Worm (Caenorhabditis elegans): ENCODE measurements around the gene R11D1.2.
A peak's percentile ranks its signal among the peaks of the same experiment; 100 is the strongest.

The R11D1.2 gene

DNA sequence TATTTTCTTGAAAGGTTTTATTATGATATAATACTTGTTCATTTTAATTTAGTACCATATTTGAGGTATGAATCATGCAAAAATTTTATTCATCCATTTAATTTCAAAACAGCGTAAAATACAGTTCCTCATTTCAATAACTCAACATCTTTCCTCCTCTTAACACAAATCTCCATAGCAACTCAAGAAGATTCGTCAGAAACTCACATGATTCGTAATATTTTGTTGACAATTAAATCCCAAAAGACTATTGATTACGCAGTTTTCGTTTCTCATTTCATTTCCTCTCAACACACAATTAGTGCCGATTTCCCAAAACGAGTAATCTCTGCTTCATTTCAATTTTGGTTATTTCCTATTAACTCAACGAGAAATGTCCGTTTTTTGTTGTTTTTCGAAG is at the start of gene R11D1.2:
TSS of gene R11D1.2 (plus strand) at position 301 of the 400 bp plus-strand sequence.
- TF ChIP-seq nhr-90 (tag; optimal IDR thresholded peaks at IDR 0.05; ENCODE audit: poor library complexity), result no peak
- peak; percentile 1 for TF ChIP-seq ceh-8 (GFP tag; optimal IDR thresholded peaks at IDR 0.05)
- no peak for TF ChIP-seq efl-1 (optimal IDR thresholded peaks at IDR 0.05)
- peak in 1 of 2 experiments; percentile 77 for TF ChIP-seq efl-1 (GFP tag; optimal IDR thresholded peaks at IDR 0.05 in 1 of 2)

- TF ChIP-seq rnt-1 (tag; optimal IDR thresholded peaks at IDR 0.05), result peak; percentile 79
- TF ChIP-seq egl-27 (tag; optimal IDR thresholded peaks at IDR 0.05), result no peak
- no peak for TF ChIP-seq C34B4.2 (tag; optimal IDR thresholded peaks at IDR 0.05)
- TF ChIP-seq lir-3 (tag; optimal IDR thresholded peaks at IDR 0.05; ENCODE audit: poor library complexity), result peak; percentile 37
- TF ChIP-seq vab-15 (tag; optimal IDR thresholded peaks at IDR 0.05), result peak; percentile 45
- TF ChIP-seq nhr-11 (tag; optimal IDR thresholded peaks at IDR 0.05), result no peak
- TF ChIP-seq swsn-7 (tag; optimal IDR thresholded peaks at IDR 0.05), result peak; percentile 78
- no peak for TF ChIP-seq zip-4 (GFP tag; optimal IDR thresholded peaks at IDR 0.05)
- TF ChIP-seq blmp-1 (tag; optimal IDR thresholded peaks at IDR 0.05), result peak; percentile 66
- TF ChIP-seq dsc-1 (tag; optimal IDR thresholded peaks at IDR 0.05), result peak; percentile 69
- no peak for TF ChIP-seq nhr-28 (tag; optimal IDR thresholded peaks at IDR 0.05)
- TF ChIP-seq unc-30 (tag; optimal IDR thresholded peaks at IDR 0.05), result no peak
- no peak for TF ChIP-seq ama-1 (optimal IDR thresholded peaks at IDR 0.05)
- peak; percentile 74 for TF ChIP-seq skn-1 (tag; optimal IDR thresholded peaks at IDR 0.05)
- TF ChIP-seq pax-3 (tag; optimal IDR thresholded peaks at IDR 0.05), result peak; percentile 57
- TF ChIP-seq fkh-8 (tag; optimal IDR thresholded peaks at IDR 0.05), result peak; percentile 70
- peak; percentile 3 for TF ChIP-seq jun-1 (tag; optimal IDR thresholded peaks at IDR 0.05)
- no peak for TF ChIP-seq elt-2 (tag; optimal IDR thresholded peaks at IDR 0.05)
- TF ChIP-seq ceh-90 (tag; optimal IDR thresholded peaks at IDR 0.05), result no peak
- TF ChIP-seq nhr-84 (tag; optimal IDR thresholded peaks at IDR 0.05), result no peak
- TF ChIP-seq nhr-90 (tag; optimal IDR thresholded peaks at IDR 0.05; ENCODE audit: poor library complexity), result peak; percentile 81
- no peak for TF ChIP-seq ztf-11 (tag; optimal IDR thresholded peaks at IDR 0.05)
- no peak for TF ChIP-seq unc-98 (GFP tag; IDR thresholded peaks at IDR 0.05)
- TF ChIP-seq lin-13 (GFP tag; optimal IDR thresholded peaks at IDR 0.05), result peak; percentile 72
- peak; percentile 86 for TF ChIP-seq nhr-85 (tag)
- TF ChIP-seq nhr-71 (tag; optimal IDR thresholded peaks at IDR 0.05), result peak; percentile 84
- peak; percentile 74 for TF ChIP-seq snpc-4 (tag; optimal IDR thresholded peaks at IDR 0.05)
- TF ChIP-seq mab-9 (GFP tag; IDR thresholded peaks at IDR 0.05), result no peak
- peak; percentile 6 for TF ChIP-seq fos-1 (tag; optimal IDR thresholded peaks at IDR 0.05)
- TF ChIP-seq ceh-63 (GFP tag; optimal IDR thresholded peaks at IDR 0.05), result no peak
- peak; percentile 34 for TF ChIP-seq ztf-4 (tag; optimal IDR thresholded peaks at IDR 0.05)
- no peak for TF ChIP-seq hlh-4 (tag; optimal IDR thresholded peaks at IDR 0.05)
- TF ChIP-seq pag-3 (tag; optimal IDR thresholded peaks at IDR 0.05; ENCODE audit: borderline replicate concordance, insufficient read depth), result peak; percentile 16
- peak; percentile 54 for TF ChIP-seq sox-4 (tag; optimal IDR thresholded peaks at IDR 0.05)
- TF ChIP-seq nhr-12 (tag; optimal IDR thresholded peaks at IDR 0.05), result no peak
- peak; percentile 31 for TF ChIP-seq fkh-4 (tag; optimal IDR thresholded peaks at IDR 0.05; ENCODE audit: borderline replicate concordance)
- TF ChIP-seq aha-1 (tag; optimal IDR thresholded peaks at IDR 0.05), result no peak
- no peak for TF ChIP-seq egl-13 (tag; optimal IDR thresholded peaks at IDR 0.05)
- TF ChIP-seq unc-130 (tag; optimal IDR thresholded peaks at IDR 0.05), result peak; percentile 78
- TF ChIP-seq nhr-77 (tag; optimal IDR thresholded peaks at IDR 0.05), result peak; percentile 5
- peak; percentile 77 for TF ChIP-seq tbx-2 (tag; optimal IDR thresholded peaks at IDR 0.05)
- TF ChIP-seq tlp-1 (tag; optimal IDR thresholded peaks at IDR 0.05), result no peak
- no peak for TF ChIP-seq nhr-237 (tag; optimal IDR thresholded peaks at IDR 0.05)
- peak; percentile 27 to 50 (median 44) for TF ChIP-seq ceh-82 (tag; optimal IDR thresholded peaks at IDR 0.05)
- TF ChIP-seq hlh-17 (GFP tag; optimal IDR thresholded peaks at IDR 0.05; ENCODE audit: borderline replicate concordance), result no peak
- peak; percentile 17 for TF ChIP-seq fkh-10 (GFP tag; optimal IDR thresholded peaks at IDR 0.05)
- peak; percentile 77 for TF ChIP-seq nhr-19 (GFP tag; conservative IDR thresholded peaks at IDR 0.05)
- no peak for TF ChIP-seq hpl-2 (GFP tag; optimal IDR thresholded peaks at IDR 0.05)
- peak; percentile 29 for TF ChIP-seq unc-86 (tag; optimal IDR thresholded peaks at IDR 0.05)
These were observed 49.0 kb upstream of the R11D1.2 start, which contains the start of gene ccch-3 for ce11 chrV:12659426-12659825. TSS of gene ccch-3 (minus strand) at chrV:12659687.
